Fruit fly (Drosophila melanogaster): Measurements from ENCODE around the gene CG12105.

CG12105 gene

DNA sequence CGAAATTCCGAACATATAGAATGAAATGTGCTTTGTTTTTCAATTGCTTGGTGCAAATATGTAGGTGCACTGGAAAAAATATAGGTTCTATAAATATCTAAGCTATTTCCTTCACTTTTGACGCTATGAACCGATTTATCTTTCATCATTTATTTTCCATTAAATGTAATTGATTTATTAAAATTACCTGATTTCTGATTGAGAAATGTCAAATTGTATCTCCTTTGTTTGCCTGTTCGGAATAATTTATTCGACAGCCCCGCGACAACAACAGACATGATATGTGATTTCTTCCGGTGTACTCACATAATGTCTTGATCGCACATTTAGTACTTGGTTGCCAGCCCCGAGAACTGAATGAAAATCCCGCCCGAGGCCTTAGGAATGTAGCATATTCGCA, 6.0 kb downstream of the CG12105 start (continued):
- TF ChIP-seq lov (optimal IDR thresholded peaks at IDR 0.05) = no peak
- TF ChIP-seq lov (GFP tag; IDR thresholded peaks at IDR 0.05) = no peak
- no peak for TF ChIP-seq CG6175 (GFP tag; IDR thresholded peaks at IDR 0.05)
- TF ChIP-seq CG13424 (tag; optimal IDR thresholded peaks at IDR 0.05) = peak; percentile 5
- 0 out of 2 replicates have a peak, but pooled peaks have one; percentile 44 for TF ChIP-seq Drgx (GFP tag; IDR thresholded peaks at IDR 0.05)
- 0 out of 2 replicates have a peak, but pooled peaks have one; percentile 20 for TF ChIP-seq CG17328 (GFP tag; IDR thresholded peaks at IDR 0.05)
- no peak; the same call in 1 of the 2 replicates for TF ChIP-seq E2f1 (GFP tag; IDR thresholded peaks at IDR 0.05)
- TF ChIP-seq CG7786 (GFP tag; optimal IDR thresholded peaks at IDR 0.05) = peak; percentile 29
- TF ChIP-seq Meics (GFP tag; optimal IDR thresholded peaks at IDR 0.05) = peak; percentile 68
- peak; percentile 31; the same call in 1 of the 2 replicates for TF ChIP-seq CG31441 (GFP tag; IDR thresholded peaks at IDR 0.05)
- TF ChIP-seq Hsf (GFP tag; optimal IDR thresholded peaks at IDR 0.05) = peak; percentile 4
- TF ChIP-seq hkb (optimal IDR thresholded peaks at IDR 0.05) = no peak
- TF ChIP-seq hkb (GFP tag; IDR thresholded peaks at IDR 0.05) = peak; percentile 34; the same call in 1 of the 2 replicates
- TF ChIP-seq CG10209 (GFP tag; optimal IDR thresholded peaks at IDR 0.05) = peak; percentile 34
- TF ChIP-seq Pdp1 (GFP tag; optimal IDR thresholded peaks at IDR 0.05) = peak in 1 of 2 experiments; percentile 46
- peak; percentile 75 for TF ChIP-seq CG2120 (GFP tag; optimal IDR thresholded peaks at IDR 0.05)
- no peak for TF ChIP-seq dan (GFP tag; IDR thresholded peaks at IDR 0.05)
- no peak for TF ChIP-seq CG16813 (GFP tag; IDR thresholded peaks at IDR 0.05; ENCODE audit: partially characterized antibody)
- TF ChIP-seq phol (tag; optimal IDR thresholded peaks at IDR 0.05) = peak; percentile 34
- peak; percentile 31; the same call in 1 of the 3 replicates for TF ChIP-seq Aef1 (GFP tag; IDR thresholded peaks at IDR 0.05)
- TF ChIP-seq CG7357 (GFP tag; IDR thresholded peaks at IDR 0.05) = 0 out of 3 replicates have a peak, but pooled peaks have one; percentile 30
- TF ChIP-seq D19B (GFP tag; optimal IDR thresholded peaks at IDR 0.05) = peak; percentile 34
- TF ChIP-seq chinmo (GFP tag; IDR thresholded peaks at IDR 0.05; ENCODE audit: partially characterized antibody) = no peak
- 0 out of 2 replicates have a peak, but pooled peaks have one; percentile 43 for TF ChIP-seq sob (GFP tag; IDR thresholded peaks at IDR 0.05)
- TF ChIP-seq zfh2 (GFP tag; optimal IDR thresholded peaks at IDR 0.05) = peak; percentile 16
- TF ChIP-seq CG30403 (GFP tag; optimal IDR thresholded peaks at IDR 0.05) = peak; percentile 50
- no peak for TF ChIP-seq Atf3 (GFP tag; optimal IDR thresholded peaks at IDR 0.05)
- peak; percentile 40 for TF ChIP-seq CG12155 (GFP tag; optimal IDR thresholded peaks at IDR 0.05)
- peak; percentile 26; the same call in 1 of the 2 replicates for TF ChIP-seq wor (GFP tag; IDR thresholded peaks at IDR 0.05)
- TF ChIP-seq Fer1 (GFP tag; optimal IDR thresholded peaks at IDR 0.05) = no peak
- TF ChIP-seq z (GFP tag; IDR thresholded peaks at IDR 0.05) = no peak
- TF ChIP-seq tgo (GFP tag; IDR thresholded peaks at IDR 0.05) = peak; percentile 41; the same call in 1 of the 3 replicates
- TF ChIP-seq CG18619 (GFP tag; optimal IDR thresholded peaks at IDR 0.05) = peak; percentile 26
- TF ChIP-seq schlank (tag; optimal IDR thresholded peaks at IDR 0.05) = no peak
- no peak for TF ChIP-seq danr (GFP tag; IDR thresholded peaks at IDR 0.05)
- TF ChIP-seq CG14441 (GFP tag; IDR thresholded peaks at IDR 0.05) = peak; percentile 56; the same call in 1 of the 2 replicates
- no peak for TF ChIP-seq CG17912 (GFP tag; optimal IDR thresholded peaks at IDR 0.05)
- TF ChIP-seq grau (tag; optimal IDR thresholded peaks at IDR 0.05) = peak; percentile 64
- TF ChIP-seq Hand (GFP tag; optimal IDR thresholded peaks at IDR 0.05) = peak; percentile 1
- peak; percentile 36 for TF ChIP-seq lab (GFP tag; optimal IDR thresholded peaks at IDR 0.05)
- TF ChIP-seq Dbx (GFP tag; IDR thresholded peaks at IDR 0.05) = peak; percentile 79
- no peak for TF ChIP-seq psq (GFP tag; optimal IDR thresholded peaks at IDR 0.05)
- peak; percentile 32 for TF ChIP-seq CG8924 (tag; optimal IDR thresholded peaks at IDR 0.05)
- peak; percentile 1 for TF ChIP-seq shn (GFP tag; optimal IDR thresholded peaks at IDR 0.05)
- TF ChIP-seq CG11560 (tag; IDR thresholded peaks at IDR 0.05) = peak; percentile 24; the same call in 1 of the 3 replicates
- TF ChIP-seq scrt (GFP tag; optimal IDR thresholded peaks at IDR 0.05) = no peak
- peak; percentile 32 for TF ChIP-seq cwo (GFP tag; optimal IDR thresholded peaks at IDR 0.05)
- TF ChIP-seq Hr51 (GFP tag; optimal IDR thresholded peaks at IDR 0.05) = peak in 1 of 2 experiments; percentile 39
- no peak for TF ChIP-seq CG2116 (GFP tag; optimal IDR thresholded peaks at IDR 0.05)
- peak; percentile 39 for TF ChIP-seq CG2712 (tag; optimal IDR thresholded peaks at IDR 0.05)
